Fruit fly (Drosophila melanogaster) whole organism, pupa: Measurements from ENCODE around the gene Alg1.

Source experiments
- CG15710 ChIP-seq: fragments of 200-800 bp; sonication (Bioruptor generic); optimal IDR thresholded peaks from 2 replicates; lab custom pipeline; 2018; ENCODE audit warnings: missing biosample characterization, mild to moderate bottlenecking, missing genetic modification characterization, moderate library complexity
- CG34367 ChIP-seq: fragments of 200-800 bp; sonication (Bioruptor generic); optimal IDR thresholded peaks from 2 replicates; lab custom pipeline; 2018; ENCODE audit warnings: missing biosample characterization, mild to moderate bottlenecking, missing genetic modification characterization
- CG9948 ChIP-seq: fragments of 200-800 bp; sonication (Bioruptor generic); optimal IDR thresholded peaks from 2 replicates; lab custom pipeline; 2018; ENCODE audit warnings: missing biosample characterization, mild to moderate bottlenecking, missing genetic modification characterization, moderate library complexity
- Pif1A ChIP-seq: fragments of 200-800 bp; sonication (Bioruptor generic); optimal IDR thresholded peaks from 3 replicates; lab custom pipeline; 2016; ENCODE audit warnings: missing biosample characterization, missing genetic modification characterization
- fd96Ca ChIP-seq: fragments of 200-800 bp; sonication (Bioruptor generic); IDR thresholded peaks from 3 replicates; pipeline ENCODE4 v1.3.6; 2022; ENCODE audit warnings: missing biosample characterization, missing genetic modification characterization

DNA sequence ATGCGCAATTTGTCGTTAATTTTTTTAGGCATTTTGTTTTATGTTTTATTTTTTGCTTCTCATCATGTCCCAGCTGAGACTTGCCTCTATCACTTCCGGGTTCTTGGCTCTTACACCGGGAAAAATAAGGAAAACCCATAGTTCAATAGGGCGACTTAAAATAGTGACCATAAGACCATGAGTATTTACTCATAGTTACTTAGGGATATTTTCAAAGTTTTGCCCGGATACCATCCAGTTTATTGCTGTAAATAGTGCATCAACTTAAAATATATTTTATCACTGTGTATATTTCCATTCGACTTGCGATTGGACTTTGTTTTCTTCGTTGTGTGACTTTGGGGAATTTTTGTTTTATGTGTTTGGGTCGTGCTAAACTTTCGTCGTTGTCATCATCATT, 7.9 kb upstream of the Alg1 start:
- no peak for TF ChIP-seq fd96Ca (GFP tag; lab: Robert Waterston, UW)
- no peak for TF ChIP-seq CG15710 (tag; lab: Kevin White, UChicago)
- TF ChIP-seq CG9948 (tag; lab: Kevin White, UChicago): no peak
- no peak for TF ChIP-seq CG34367 (tag; lab: Kevin White, UChicago)
- no peak for TF ChIP-seq Pif1A (GFP tag; lab: Kevin White, UChicago)
